Fruit fly (Drosophila melanogaster): Measurements from ENCODE around the gene Vps15.

Vps15 gene

DNA sequence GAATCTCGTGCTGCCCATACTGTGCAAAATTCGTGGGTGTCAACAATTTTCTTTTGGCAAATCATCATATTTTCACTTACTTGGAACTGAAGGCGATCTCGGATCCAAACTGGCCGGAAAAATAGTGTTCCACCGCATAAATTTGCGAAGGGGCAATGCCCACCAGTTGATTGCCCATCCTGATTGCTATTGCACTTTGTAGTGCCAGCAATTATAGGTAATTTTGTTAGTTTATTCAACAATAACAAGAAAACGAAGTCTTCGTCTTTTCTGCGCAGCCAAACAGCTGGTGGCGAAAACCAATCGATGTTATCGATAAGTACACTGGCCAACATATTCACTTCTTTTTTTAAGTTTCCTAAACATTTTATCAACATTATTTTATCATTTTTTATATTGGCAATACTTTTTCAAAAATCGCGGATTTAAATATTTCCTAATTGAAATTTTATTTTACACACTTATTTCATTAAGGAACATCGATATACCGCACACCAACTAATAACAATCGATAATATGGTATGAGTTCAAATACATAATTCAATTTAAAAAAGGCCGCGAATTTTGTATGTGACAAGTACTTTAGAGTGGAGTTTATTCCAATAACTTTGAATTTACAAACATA lies at the start of gene Vps15 (continued):
- no peak for TF ChIP-seq Hey (tag; optimal IDR thresholded peaks at IDR 0.05)
- TF ChIP-seq CG11695 (GFP tag; IDR thresholded peaks at IDR 0.05): peak; percentile 70
- peak; percentile 50 for TF ChIP-seq CG3407 (GFP tag; optimal IDR thresholded peaks at IDR 0.05)
- TF ChIP-seq CG15696 (tag; optimal IDR thresholded peaks at IDR 0.05): peak; percentile 74
- TF ChIP-seq CG6683 (GFP tag; optimal IDR thresholded peaks at IDR 0.05): peak; percentile 58
- TF ChIP-seq Abd-B (GFP tag; optimal IDR thresholded peaks at IDR 0.05): peak; percentile 76
- peak; percentile 66 for TF ChIP-seq maf-S (GFP tag; optimal IDR thresholded peaks at IDR 0.05)
- no peak for TF ChIP-seq ftz-f1 (GFP tag; optimal IDR thresholded peaks at IDR 0.05)
- peak; percentile 5; the same call in 1 of the 2 replicates for TF ChIP-seq CG1024 (GFP tag; IDR thresholded peaks at IDR 0.05)
- TF ChIP-seq CG10462 (GFP tag; optimal IDR thresholded peaks at IDR 0.05): peak; percentile 68
- TF ChIP-seq dan (GFP tag; IDR thresholded peaks at IDR 0.05): no peak
- peak; percentile 76; the same call in 2 of the 3 replicates for TF ChIP-seq so (GFP tag; IDR thresholded peaks at IDR 0.05)
- no peak for TF ChIP-seq CG9797 (GFP tag; optimal IDR thresholded peaks at IDR 0.05)
- TF ChIP-seq Dfd (GFP tag; optimal IDR thresholded peaks at IDR 0.05): no peak
- peak; percentile 46 for TF ChIP-seq run (tag; optimal IDR thresholded peaks at IDR 0.05)
- no peak for TF ChIP-seq insv (GFP tag; optimal IDR thresholded peaks at IDR 0.05)
- TF ChIP-seq CG32767 (GFP tag; IDR thresholded peaks at IDR 0.05): peak; percentile 68
- no peak for TF ChIP-seq cg (GFP tag; optimal IDR thresholded peaks at IDR 0.05)
- peak; percentile 93 for TF ChIP-seq Med (GFP tag)
- TF ChIP-seq Awh (GFP tag; IDR thresholded peaks at IDR 0.05): peak; percentile 52
- peak; percentile 92 for TF ChIP-seq trem (tag; optimal IDR thresholded peaks at IDR 0.05)
- TF ChIP-seq al (GFP tag; IDR thresholded peaks at IDR 0.05): peak; percentile 75
- TF ChIP-seq CG7963 (GFP tag; IDR thresholded peaks at IDR 0.05; ENCODE audit: partially characterized antibody): peak; percentile 70
- peak; percentile 43; the same call in 1 of the 2 replicates for TF ChIP-seq CG4404 (GFP tag; IDR thresholded peaks at IDR 0.05)
- TF ChIP-seq Blimp-1 (GFP tag; optimal IDR thresholded peaks at IDR 0.05): peak; percentile 81
- no peak for TF ChIP-seq en (GFP tag; optimal IDR thresholded peaks at IDR 0.05)
- TF ChIP-seq ssp (GFP tag; IDR thresholded peaks at IDR 0.05): no peak
- peak; percentile 35 for TF ChIP-seq CG2202 (tag; optimal IDR thresholded peaks at IDR 0.05)
- no peak for TF ChIP-seq hkb (optimal IDR thresholded peaks at IDR 0.05)
- TF ChIP-seq hkb (GFP tag; IDR thresholded peaks at IDR 0.05): peak; percentile 75
- peak; percentile 73 for TF ChIP-seq Hmr (GFP tag; optimal IDR thresholded peaks at IDR 0.05)
- peak; percentile 85 for TF ChIP-seq CG17359 (tag; optimal IDR thresholded peaks at IDR 0.05)
- TF ChIP-seq CG13424 (tag; optimal IDR thresholded peaks at IDR 0.05): peak; percentile 86
- TF ChIP-seq CG17912 (GFP tag; optimal IDR thresholded peaks at IDR 0.05): no peak
- peak; percentile 89 for TF ChIP-seq PHDP (tag; optimal IDR thresholded peaks at IDR 0.05)
- TF ChIP-seq Dad (GFP tag; optimal IDR thresholded peaks at IDR 0.05): peak; percentile 67
- TF ChIP-seq E2f2 (GFP tag; IDR thresholded peaks at IDR 0.05): peak; percentile 93
- TF ChIP-seq sisA (GFP tag; IDR thresholded peaks at IDR 0.05): no peak; the same call in 1 of the 2 replicates
- no peak for TF ChIP-seq cad (GFP tag; optimal IDR thresholded peaks at IDR 0.05)
- no peak for TF ChIP-seq Optix (GFP tag; IDR thresholded peaks at IDR 0.05)
- peak; percentile 72 for TF ChIP-seq CG12155 (GFP tag; optimal IDR thresholded peaks at IDR 0.05)
- peak; percentile 77 for TF ChIP-seq gsb-n (tag; optimal IDR thresholded peaks at IDR 0.05)
- TF ChIP-seq hbn (GFP tag; IDR thresholded peaks at IDR 0.05; ENCODE audit: partially characterized antibody): peak; percentile 91
- peak; percentile 59 for TF ChIP-seq CG8290 (GFP tag; optimal IDR thresholded peaks at IDR 0.05)
- TF ChIP-seq CG8290 (tag; optimal IDR thresholded peaks at IDR 0.05): no peak
- peak; percentile 18 for TF ChIP-seq sima (GFP tag; optimal IDR thresholded peaks at IDR 0.05)
- TF ChIP-seq Chrac-16 (GFP tag; optimal IDR thresholded peaks at IDR 0.05): peak; percentile 72
- TF ChIP-seq sens (GFP tag): peak; percentile 96
- TF ChIP-seq CG12744 (GFP tag; optimal IDR thresholded peaks at IDR 0.05): peak; percentile 60
- peak; percentile 57 for TF ChIP-seq CG30020 (tag; optimal IDR thresholded peaks at IDR 0.05)
- TF ChIP-seq B-H1 (GFP tag; IDR thresholded peaks at IDR 0.05): peak; percentile 43; the same call in 2 of the 3 replicates

Data from whole organism, embryonic.